Worm (Caenorhabditis elegans): ENCODE data around the gene cpsf-2.

cpsf-2 gene

ce11 chrV:7230847-7231246 lies 51.9 kb downstream of the cpsf-2 start, which contains the start of the genes gei-6 and krr-1:
Gene gei-6 (minus strand): TSS chrV:7230848.
Gene krr-1 (plus strand): TSS chrV:7231190.
- TF ChIP-seq zfp-3 (GFP tag; conservative IDR thresholded peaks at IDR 0.05) (no peak), snpc-4 (tag; optimal IDR thresholded peaks at IDR 0.05) (no peak), ctbp-1 (GFP tag; IDR thresholded peaks at IDR 0.05) (no peak), lin-38 (GFP tag; IDR thresholded peaks at IDR 0.05) (peak; percentile 71), ama-1 (optimal IDR thresholded peaks at IDR 0.05) (no peak), dve-1 (tag; optimal IDR thresholded peaks at IDR 0.05; ENCODE audit: insufficient read depth) (peak; percentile 46), rbr-2 (tag; optimal IDR thresholded peaks at IDR 0.05) (peak; percentile 25), dpl-1 (GFP tag; optimal IDR thresholded peaks at IDR 0.05) (peak; percentile 65), lim-7 (GFP tag; IDR thresholded peaks at IDR 0.05) (no peak), ceh-44 (GFP tag; IDR thresholded peaks at IDR 0.05) (no peak), mxl-3 (GFP tag; optimal IDR thresholded peaks at IDR 0.05) (no peak), Y75B8A.6 (GFP tag; IDR thresholded peaks at IDR 0.05) (no peak), madf-5 (GFP tag; IDR thresholded peaks at IDR 0.05) (no peak), gei-8 (GFP tag; optimal IDR thresholded peaks at IDR 0.05) (no peak), lin-13 (GFP tag; optimal IDR thresholded peaks at IDR 0.05) (no peak), ceh-32 (tag; optimal IDR thresholded peaks at IDR 0.05; ENCODE audit: poor library complexity) (no peak), fkh-10 (GFP tag; optimal IDR thresholded peaks at IDR 0.05) (no peak), zip-2 (tag; optimal IDR thresholded peaks at IDR 0.05) (no peak), lir-3 (tag; optimal IDR thresholded peaks at IDR 0.05) (no peak), nhr-10 (tag; optimal IDR thresholded peaks at IDR 0.05) (no peak), nhr-77 (tag; optimal IDR thresholded peaks at IDR 0.05) (peak; percentile 15), Y105C5A.15 (GFP tag; IDR thresholded peaks at IDR 0.05) (no peak), ceh-62 (tag; optimal IDR thresholded peaks at IDR 0.05) (no peak), spr-3 (GFP tag; optimal IDR thresholded peaks at IDR 0.05) (no peak), nhr-28 (tag; optimal IDR thresholded peaks at IDR 0.05) (no peak), unc-39 (tag; optimal IDR thresholded peaks at IDR 0.05) (no peak), dmd-8 (GFP tag; IDR thresholded peaks at IDR 0.05) (no peak), fos-1 (tag; optimal IDR thresholded peaks at IDR 0.05) (no peak), hlh-30 (tag; optimal IDR thresholded peaks at IDR 0.05; ENCODE audit: insufficient read depth) (peak; percentile 11), arid-1 (GFP tag; conservative IDR thresholded peaks at IDR 0.05) (0 out of 2 replicates have a peak, but pooled peaks have one; percentile 45), ZK337.2 (GFP tag; IDR thresholded peaks at IDR 0.05) (no peak), spr-1 (tag; optimal IDR thresholded peaks at IDR 0.05) (no peak), unc-130 (GFP tag; optimal IDR thresholded peaks at IDR 0.05) (peak; percentile 6), snpc-1.2 (GFP tag; IDR thresholded peaks at IDR 0.05) (no peak), nhr-11 (tag; optimal IDR thresholded peaks at IDR 0.05) (no peak), R02D3.7 (tag; optimal IDR thresholded peaks at IDR 0.05) (no peak), egl-27 (tag; optimal IDR thresholded peaks at IDR 0.05) (no peak), lin-1 (GFP tag; IDR thresholded peaks at IDR 0.05) (no peak), ces-1 (GFP tag; optimal IDR thresholded peaks at IDR 0.05) (no peak), aly-2 (tag; optimal IDR thresholded peaks at IDR 0.05) (no peak), lsy-2 (tag; optimal IDR thresholded peaks at IDR 0.05) (peak in 1 of 2 experiments; percentile 57), mes-2 (tag; optimal IDR thresholded peaks at IDR 0.05; ENCODE audit: poor library complexity, severe bottlenecking) (peak; percentile 85), nhr-237 (tag; optimal IDR thresholded peaks at IDR 0.05) (no peak), ZK546.5 (tag; optimal IDR thresholded peaks at IDR 0.05) (no peak), zfp-2 (tag; optimal IDR thresholded peaks at IDR 0.05) (no peak), mxl-2 (GFP tag; conservative IDR thresholded peaks at IDR 0.05) (no peak), mep-1 (tag; optimal IDR thresholded peaks at IDR 0.05) (peak; percentile 62), daf-12 (tag; optimal IDR thresholded peaks at IDR 0.05) (no peak), egl-43 (GFP tag; IDR thresholded peaks at IDR 0.05) (0 out of 2 replicates have a peak, but pooled peaks have one; percentile 33), nhr-76 (tag; optimal IDR thresholded peaks at IDR 0.05) (no peak), dmd-6 (GFP tag; IDR thresholded peaks at IDR 0.05) (no peak), lin-29 (GFP tag; IDR thresholded peaks at IDR 0.05) (no peak), F37D6.2 (tag; optimal IDR thresholded peaks at IDR 0.05) (no peak)
